Fruit fly (Drosophila melanogaster) whole organism, embryonic: ENCODE data around the gene CG7276.
A peak's percentile ranks its signal among the peaks of the same experiment; 100 is the strongest.

Experiments used
- Aef1 ChIP-seq: fragments of 200-800 bp; sonication (Bioruptor generic); IDR thresholded peaks from 3 replicates; pipeline ENCODE4 v1.3.6; 2022; ENCODE audit warnings: missing biosample characterization, missing genetic modification characterization
- Blimp-1 ChIP-seq: fragments of 200-800 bp; sonication (Bioruptor generic); optimal IDR thresholded peaks from 3 replicates; lab custom pipeline; 2018; ENCODE audit warnings: missing biosample characterization, missing genetic modification characterization, mild to moderate bottlenecking, moderate library complexity, missing genetic modification reagents
- CG10959 ChIP-seq: fragments of 200-800 bp; sonication (Bioruptor generic); IDR thresholded peaks from 2 replicates; pipeline ENCODE4 v1.3.6; 2022; ENCODE audit warnings: missing biosample characterization, missing genetic modification characterization
- CG13775 ChIP-seq: fragments of 200-800 bp; sonication (Bioruptor generic); optimal IDR thresholded peaks from 3 replicates; lab custom pipeline; 2017; ENCODE audit warnings: missing biosample characterization, mild to moderate bottlenecking, missing genetic modification characterization
- CG15269 ChIP-seq: fragments of 200-800 bp; sonication (Bioruptor generic); optimal IDR thresholded peaks from 2 replicates; lab custom pipeline; 2018; ENCODE audit warnings: missing biosample characterization, mild to moderate bottlenecking, missing genetic modification characterization, moderate library complexity
- CG16815 ChIP-seq: fragments of 200-800 bp; sonication (Bioruptor generic); optimal IDR thresholded peaks from 3 replicates; lab custom pipeline; 2017; ENCODE audit warnings: missing biosample characterization, mild to moderate bottlenecking, missing genetic modification characterization
- CG17361 ChIP-seq: fragments of 200-800 bp; sonication (Bioruptor generic); IDR thresholded peaks from 3 replicates; pipeline ENCODE4 v1.3.6; 2022; ENCODE audit warnings: missing biosample characterization, missing genetic modification characterization
- CG17912 ChIP-seq: fragments of 200-800 bp; sonication (Bioruptor generic); optimal IDR thresholded peaks from 2 replicates; lab custom pipeline; 2018; ENCODE audit warnings: missing biosample characterization, mild to moderate bottlenecking, missing genetic modification characterization
- CG18262 ChIP-seq: fragments of 200-800 bp; optimal IDR thresholded peaks from 3 replicates; lab custom pipeline; 2019; ENCODE audit warnings: missing biosample characterization, mild to moderate bottlenecking, missing genetic modification characterization, moderate library complexity
- CG2116 ChIP-seq: fragments of 200-800 bp; sonication (Bioruptor generic); optimal IDR thresholded peaks from 3 replicates; lab custom pipeline; 2018; ENCODE audit warnings: missing biosample characterization, mild to moderate bottlenecking, missing genetic modification characterization
- CG33213 ChIP-seq: fragments of 200-800 bp; sonication (Bioruptor generic); optimal IDR thresholded peaks from 3 replicates; lab custom pipeline; 2016; ENCODE audit warnings: missing biosample characterization, missing genetic modification characterization
- CG3407 ChIP-seq: fragments of 200-800 bp; sonication (Bioruptor generic); optimal IDR thresholded peaks from 2 replicates; lab custom pipeline; 2018; ENCODE audit warnings: missing biosample characterization, mild to moderate bottlenecking, missing genetic modification characterization
- CG6654 ChIP-seq: fragments of 200-800 bp; sonication (Bioruptor generic); optimal IDR thresholded peaks from 2 replicates; lab custom pipeline; 2017; ENCODE audit warnings: missing biosample characterization, mild to moderate bottlenecking, missing genetic modification characterization
- CG6813 ChIP-seq: fragments of 200-800 bp; sonication (Bioruptor generic); optimal IDR thresholded peaks from 2 replicates; lab custom pipeline; 2017; ENCODE audit warnings: missing biosample characterization, missing genetic modification characterization, mild to moderate bottlenecking, moderate library complexity, missing genetic modification reagents
- CG7372 ChIP-seq: fragments of 200-800 bp; sonication (Bioruptor generic); IDR thresholded peaks from 2 replicates; pipeline ENCODE4 v1.3.6; 2022; ENCODE audit warnings: missing biosample characterization, missing genetic modification characterization
- CG8089 ChIP-seq: fragments of 200-800 bp; sonication (Bioruptor generic); optimal IDR thresholded peaks from 3 replicates; lab custom pipeline; 2016; ENCODE audit warnings: missing biosample characterization, missing genetic modification characterization
- CG8765 ChIP-seq: fragments of 200-800 bp; sonication (Bioruptor generic); IDR thresholded peaks from 2 replicates; pipeline ENCODE4 v1.3.6; 2022; ENCODE audit warnings: missing biosample characterization, missing genetic modification characterization
- CG9437 ChIP-seq: fragments of 200-800 bp; sonication (Bioruptor generic); optimal IDR thresholded peaks from 2 replicates; lab custom pipeline; 2018; ENCODE audit warnings: missing biosample characterization, mild to moderate bottlenecking, missing genetic modification characterization
- CHES-1-like ChIP-seq: fragments of 200-800 bp; sonication (Bioruptor generic); optimal IDR thresholded peaks from 2 replicates; lab custom pipeline; 2016; ENCODE audit warnings: missing biosample characterization, missing genetic modification characterization
- CoRest ChIP-seq: fragments of 200-800 bp; sonication (Bioruptor generic); optimal IDR thresholded peaks from 3 replicates; lab custom pipeline; 2018; ENCODE audit warnings: missing biosample characterization, mild to moderate bottlenecking, missing genetic modification characterization, moderate library complexity
- Dref ChIP-seq: fragments of 200-800 bp; sonication (Bioruptor generic); IDR thresholded peaks from 2 replicates; pipeline ENCODE4 v1.3.6; 2022; ENCODE audit warnings: missing biosample characterization, missing genetic modification characterization
- Eip74EF ChIP-seq, 2 experiments: fragments of 200-800 bp in 1 of 2; fragments of >200 bp in 1 of 2; sonication (Bioruptor generic) in 1 of 2; optimal IDR thresholded peaks; 2 replicates each; lab custom pipeline; 2017 to 2019; ENCODE audit warnings: missing biosample characterization in 2 of 2, missing genetic modification characterization in 2 of 2, mild to moderate bottlenecking in 1 of 2, moderate library complexity in 1 of 2
- Gug ChIP-seq: fragments of 200-800 bp; sonication (Bioruptor generic); IDR thresholded peaks from 4 replicates; pipeline ENCODE4 v1.3.6; 2022; ENCODE audit warnings: missing biosample characterization, missing genetic modification characterization
- HLHmδ ChIP-seq: fragments of 200-800 bp; sonication (Bioruptor generic); optimal IDR thresholded peaks from 2 replicates; lab custom pipeline; 2018; ENCODE audit warnings: missing biosample characterization, mild to moderate bottlenecking, missing genetic modification characterization, moderate library complexity
- Six4 ChIP-seq: fragments of 200-800 bp; sonication (Bioruptor generic); optimal IDR thresholded peaks from 2 replicates; lab custom pipeline; 2016; ENCODE audit warnings: missing biosample characterization, missing genetic modification characterization
- Taf1 ChIP-seq: fragments of 200-800 bp; sonication (Bioruptor generic); IDR thresholded peaks from 2 replicates; pipeline ENCODE4 v1.3.6; 2022; ENCODE audit warnings: missing biosample characterization, missing genetic modification characterization
- Xrp1 ChIP-seq: fragments of 200-800 bp; sonication (Bioruptor generic); IDR thresholded peaks from 2 replicates; pipeline ENCODE4 v1.3.6; 2022; ENCODE audit warnings: missing biosample characterization, missing genetic modification characterization
- ara ChIP-seq: fragments of 200-800 bp; sonication (Bioruptor generic); IDR thresholded peaks from 2 replicates; pipeline ENCODE4 v1.3.6; 2022; ENCODE audit warnings: missing biosample characterization, missing genetic modification characterization
- ase ChIP-seq: fragments of 200-800 bp; sonication (Bioruptor generic); IDR thresholded peaks from 3 replicates; pipeline ENCODE4 v1.3.6; 2022; ENCODE audit warnings: missing biosample characterization, missing genetic modification characterization
- az2 ChIP-seq: fragments of 200-800 bp; sonication (Bioruptor generic); optimal IDR thresholded peaks from 3 replicates; lab custom pipeline; 2016; ENCODE audit warnings: missing biosample characterization, missing genetic modification characterization
- cg ChIP-seq: fragments of 200-800 bp; sonication (Bioruptor generic); optimal IDR thresholded peaks from 3 replicates; lab custom pipeline; 2019; ENCODE audit warnings: missing biosample characterization, mild to moderate bottlenecking, missing genetic modification characterization, moderate library complexity
- chinmo ChIP-seq: fragments of 200-800 bp; sonication (Bioruptor generic); IDR thresholded peaks from 4 replicates; pipeline ENCODE4 v1.3.6; 2022; ENCODE audit warnings: missing biosample characterization, missing genetic modification characterization; ENCODE audit not compliant: partially characterized antibody
- ci ChIP-seq: fragments of 200-800 bp; sonication (Bioruptor generic); IDR thresholded peaks from 3 replicates; pipeline ENCODE4 v1.3.6; 2022; ENCODE audit warnings: missing biosample characterization, missing genetic modification characterization
- danr ChIP-seq: fragments of 200-800 bp; sonication (Bioruptor generic); IDR thresholded peaks from 2 replicates; pipeline ENCODE4 v1.3.6; 2022; ENCODE audit warnings: missing biosample characterization, missing genetic modification characterization
- en ChIP-seq: fragments of 200-800 bp; sonication (Bioruptor generic); optimal IDR thresholded peaks from 2 replicates; lab custom pipeline; 2016; ENCODE audit warnings: missing biosample characterization, missing genetic modification characterization
- fd3F ChIP-seq: fragments of 200-800 bp; sonication (Bioruptor generic); optimal IDR thresholded peaks from 2 replicates; lab custom pipeline; 2018; ENCODE audit warnings: missing biosample characterization, mild to moderate bottlenecking, missing genetic modification characterization, moderate library complexity
- grau ChIP-seq: fragments of 200-800 bp; optimal IDR thresholded peaks from 3 replicates; lab custom pipeline; 2019; ENCODE audit warnings: missing biosample characterization, mild to moderate bottlenecking, missing genetic modification characterization, moderate library complexity
- grn ChIP-seq: fragments of 200-800 bp; sonication (Bioruptor generic); optimal IDR thresholded peaks from 3 replicates; lab custom pipeline; 2017; ENCODE audit warnings: missing biosample characterization, missing genetic modification characterization
- hkb ChIP-seq, 2 experiments: fragments of 200-800 bp in 1 of 2; fragments of >200 bp in 1 of 2; sonication (Bioruptor generic) in 1 of 2; IDR thresholded peaks in 1 of 2; optimal IDR thresholded peaks in 1 of 2; 2 replicates each; pipeline versions ENCODE4 v1.3.6 to Lab custom; 2017 to 2022; ENCODE audit warnings: missing biosample characterization in 1 of 2, missing genetic modification characterization in 1 of 2
- lilli ChIP-seq: fragments of 200-800 bp; sonication (Bioruptor generic); optimal IDR thresholded peaks from 3 replicates; lab custom pipeline; 2016; ENCODE audit warnings: missing biosample characterization, missing genetic modification characterization
- odd ChIP-seq: fragments of 200-800 bp; sonication (Bioruptor generic); optimal IDR thresholded peaks from 2 replicates; lab custom pipeline; 2017; ENCODE audit warnings: missing biosample characterization, mild to moderate bottlenecking, missing genetic modification characterization
- otp ChIP-seq: fragments of 200-800 bp; sonication (Bioruptor generic); IDR thresholded peaks from 3 replicates; pipeline ENCODE4, ENCODE4 v1.3.6; 2022; ENCODE audit warnings: missing biosample characterization, missing genetic modification characterization
- ranshi ChIP-seq: fragments of 200-800 bp; sonication (Bioruptor generic); IDR thresholded peaks from 2 replicates; pipeline ENCODE4 v1.3.6; 2022; ENCODE audit warnings: missing biosample characterization, missing genetic modification characterization
- repo ChIP-seq: fragments of 200-800 bp; sonication (Bioruptor generic); optimal IDR thresholded peaks from 2 replicates; lab custom pipeline; 2016; ENCODE audit warnings: missing biosample characterization, missing genetic modification characterization
- rib ChIP-seq: fragments of 200-800 bp; sonication (Bioruptor generic); IDR thresholded peaks from 2 replicates; pipeline ENCODE4 v1.3.6; 2022; ENCODE audit warnings: missing biosample characterization, missing genetic modification characterization
- slbo ChIP-seq: fragments of 200-800 bp; sonication (Bioruptor generic); IDR thresholded peaks from 2 replicates; pipeline ENCODE4 v1.3.6; 2022; ENCODE audit warnings: missing biosample characterization, missing genetic modification characterization
- sqz ChIP-seq: fragments of 200-800 bp; sonication (Bioruptor generic); optimal IDR thresholded peaks from 3 replicates; lab custom pipeline; 2018; ENCODE audit warnings: missing biosample characterization, mild to moderate bottlenecking, missing genetic modification characterization
- tio ChIP-seq: fragments of 200-800 bp; sonication (Bioruptor generic); optimal IDR thresholded peaks from 2 replicates; lab custom pipeline; 2017; ENCODE audit warnings: missing biosample characterization, missing genetic modification characterization, inconsistent platforms
- usp ChIP-seq: fragments of >200 bp; optimal IDR thresholded peaks from 2 replicates; lab custom pipeline; 2017; ENCODE audit warnings: missing biosample characterization, missing genetic modification characterization

Gene CG7276

DNA sequence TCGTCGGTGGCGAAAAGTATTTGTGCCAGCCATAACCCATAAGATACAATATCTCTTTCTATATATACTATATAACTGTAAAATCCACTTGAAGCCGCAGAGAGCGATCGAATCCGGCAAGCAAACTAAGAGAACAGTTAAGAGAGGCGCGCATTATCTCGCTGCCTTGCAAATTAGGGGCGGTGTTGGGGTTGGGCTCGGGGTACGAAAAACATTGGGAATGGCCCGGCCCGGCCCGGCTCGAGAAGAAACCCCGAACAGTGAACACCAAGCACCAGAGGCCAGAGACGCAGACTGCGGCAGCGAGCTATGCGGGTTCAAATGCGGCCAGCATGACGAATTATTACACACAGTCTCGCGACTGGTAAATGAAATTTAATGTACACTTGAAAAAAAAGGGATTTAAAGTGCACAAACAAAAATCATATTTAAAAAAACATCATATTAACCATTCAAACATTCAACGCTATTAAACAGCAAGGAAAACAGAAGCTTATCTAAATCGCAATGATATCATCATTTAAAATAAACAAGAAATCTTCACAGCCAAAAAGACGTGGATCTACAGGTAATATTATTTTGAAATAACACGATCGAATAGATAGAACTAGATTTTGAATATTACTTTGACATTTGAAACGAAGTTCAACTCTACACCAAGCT is 34.5 kb downstream of the CG7276 start (continued):
- TF ChIP-seq CHES-1-like (GFP tag; lab: Kevin White, UChicago) (no peak), CG17912 (GFP tag; lab: Kevin White, UChicago) (no peak), Aef1 (0 out of 3 replicates have a peak, but pooled peaks have one; percentile 29), fd3F (GFP tag; lab: Kevin White, UChicago) (no peak), CG2116 (GFP tag; lab: Kevin White, UChicago) (no peak), CG7372 (peak; percentile 23; the same call in 1 of the 2 replicates), CG15269 (no peak), az2 (peak; percentile 16), odd (GFP tag; lab: Kevin White, UChicago) (no peak), Taf1 (GFP tag; lab: Robert Waterston, UW) (no peak), ase (GFP tag; lab: Robert Waterston, UW) (0 out of 3 replicates have a peak, but pooled peaks have one; percentile 26), Eip74EF (GFP tag; optimal IDR thresholded peaks at IDR 0.05; lab: Kevin White, UChicago) (no peak), CG6813 (no peak), cg (no peak), Gug (GFP tag; lab: Robert Waterston, UW) (peak; percentile 21; the same call in 1 of the 4 replicates), Dref (no peak), Xrp1 (GFP tag; lab: Robert Waterston, UW) (peak; percentile 66), CG9437 (GFP tag; lab: Kevin White, UChicago) (peak; percentile 33), HLHmδ (GFP tag; lab: Kevin White, UChicago) (no peak), grn (GFP tag; lab: Kevin White, UChicago) (no peak), lilli (GFP tag; lab: Kevin White, UChicago) (no peak), CG6654 (peak; percentile 1), CG18262 (peak; percentile 79), ara (no peak), chinmo (GFP tag; lab: Robert Waterston, UW) (peak; percentile 86; the same call in 2 of the 4 replicates), usp (GFP tag; lab: Kevin White, UChicago) (no peak), Six4 (GFP tag; lab: Kevin White, UChicago) (peak; percentile 44), CG33213 (no peak), Blimp-1 (GFP tag; lab: Kevin White, UChicago) (peak; percentile 34), CG10959 (GFP tag; lab: Robert Waterston, UW) (peak; percentile 24; the same call in 1 of the 2 replicates), slbo (peak; percentile 63), CG8765 (GFP tag; lab: Robert Waterston, UW) (peak; percentile 35; the same call in 1 of the 2 replicates), ci (GFP tag; lab: Robert Waterston, UW) (peak; percentile 54; the same call in 2 of the 3 replicates), sqz (GFP tag; lab: Kevin White, UChicago) (no peak), rib (0 out of 2 replicates have a peak, but pooled peaks have one; percentile 58), hkb (optimal IDR thresholded peaks at IDR 0.05; lab: Kevin White, UChicago) (no peak), hkb (GFP tag; IDR thresholded peaks at IDR 0.05; lab: Robert Waterston, UW) (peak; percentile 15; the same call in 1 of the 2 replicates), CoRest (tag; lab: Kevin White, UChicago) (peak; percentile 17), ranshi (GFP tag; lab: Robert Waterston, UW) (peak; percentile 68), tio (GFP tag; lab: Kevin White, UChicago) (peak; percentile 46), en (GFP tag; lab: Kevin White, UChicago) (no peak), CG17361 (GFP tag; lab: Robert Waterston, UW) (peak; percentile 85; the same call in 2 of the 3 replicates), repo (GFP tag; lab: Kevin White, UChicago) (no peak), grau (tag; lab: Kevin White, UChicago) (peak; percentile 51), CG13775 (GFP tag; lab: Kevin White, UChicago) (no peak), danr (GFP tag; lab: Robert Waterston, UW) (0 out of 2 replicates have a peak, but pooled peaks have one; percentile 28), CG8089 (GFP tag; lab: Kevin White, UChicago) (no peak), CG3407 (GFP tag; lab: Kevin White, UChicago) (no peak), CG16815 (GFP tag; lab: Kevin White, UChicago) (no peak), otp (GFP tag; lab: Robert Waterston, UW) (0 out of 3 replicates have a peak, but pooled peaks have one; percentile 43)
